Fruit fly (Drosophila melanogaster): Measurements from ENCODE around the gene CycJ.

The CycJ gene

dm6 chr3L:3444246-3444785 is 21.9 kb upstream of the CycJ start (continued):
- TF ChIP-seq CG10959 (GFP tag; IDR thresholded peaks at IDR 0.05) (no peak), dysf (GFP tag; IDR thresholded peaks at IDR 0.05) (no peak), D19B (GFP tag; optimal IDR thresholded peaks at IDR 0.05) (no peak), wek (GFP tag; optimal IDR thresholded peaks at IDR 0.05) (no peak), CG6765 (GFP tag; optimal IDR thresholded peaks at IDR 0.05) (no peak), NFAT (GFP tag; IDR thresholded peaks at IDR 0.05) (0 out of 2 replicates have a peak, but pooled peaks have one; percentile 12), Oaz (GFP tag; IDR thresholded peaks at IDR 0.05) (no peak), Adf1 (GFP tag; IDR thresholded peaks at IDR 0.05) (no peak), sc (optimal IDR thresholded peaks at IDR 0.05) (no peak), sc (GFP tag; optimal IDR thresholded peaks at IDR 0.05) (no peak), CG6654 (GFP tag; optimal IDR thresholded peaks at IDR 0.05) (no peak), pan (optimal IDR thresholded peaks at IDR 0.05) (no peak), pan (GFP tag; optimal IDR thresholded peaks at IDR 0.05 in 1 of 2, IDR thresholded peaks at IDR 0.05 in 1 of 2) (no peak), CG32767 (GFP tag; IDR thresholded peaks at IDR 0.05) (no peak), gem (tag; optimal IDR thresholded peaks at IDR 0.05) (peak; percentile 20), CG7271 (tag; optimal IDR thresholded peaks at IDR 0.05) (no peak), CG14860 (GFP tag; IDR thresholded peaks at IDR 0.05; ENCODE audit: partially characterized antibody) (no peak), CG2712 (tag; optimal IDR thresholded peaks at IDR 0.05) (no peak), gce (GFP tag; IDR thresholded peaks at IDR 0.05) (no peak), gsb-n (tag; optimal IDR thresholded peaks at IDR 0.05) (peak; percentile 13), HmgD (GFP tag; optimal IDR thresholded peaks at IDR 0.05) (no peak), chm (GFP tag; IDR thresholded peaks at IDR 0.05) (no peak), BtbVII (GFP tag; optimal IDR thresholded peaks at IDR 0.05) (no peak), Neu2 (GFP tag; optimal IDR thresholded peaks at IDR 0.05; ENCODE audit: borderline replicate concordance) (no peak), cato (GFP tag; optimal IDR thresholded peaks at IDR 0.05; ENCODE audit: borderline replicate concordance) (no peak), ems (GFP tag; optimal IDR thresholded peaks at IDR 0.05) (no peak), bsh (GFP tag; optimal IDR thresholded peaks at IDR 0.05) (peak; percentile 32 to 35), pum (GFP tag; optimal IDR thresholded peaks at IDR 0.05) (no peak), ro (GFP tag; IDR thresholded peaks at IDR 0.05) (no peak), CG18599 (GFP tag; optimal IDR thresholded peaks at IDR 0.05) (no peak), Sox102F (GFP tag; optimal IDR thresholded peaks at IDR 0.05) (no peak), ewg (GFP tag; optimal IDR thresholded peaks at IDR 0.05) (no peak), CG9437 (GFP tag; optimal IDR thresholded peaks at IDR 0.05) (no peak), gsb (GFP tag; IDR thresholded peaks at IDR 0.05) (no peak), CG3838 (GFP tag; optimal IDR thresholded peaks at IDR 0.05) (no peak), CG10979 (tag; optimal IDR thresholded peaks at IDR 0.05) (peak; percentile 16), p53 (GFP tag; optimal IDR thresholded peaks at IDR 0.05) (no peak), PHDP (tag; optimal IDR thresholded peaks at IDR 0.05) (no peak)

dm6 chr3L:3447948-3448526 is 18.2 kb upstream of the CycJ start:
- TF ChIP-seq CG7839 (tag; optimal IDR thresholded peaks at IDR 0.05) (no peak), CG18764 (GFP tag; optimal IDR thresholded peaks at IDR 0.05) (no peak), abd-A (tag; optimal IDR thresholded peaks at IDR 0.05) (peak; percentile 48), NC2α (GFP tag; optimal IDR thresholded peaks at IDR 0.05) (no peak), chinmo (GFP tag; IDR thresholded peaks at IDR 0.05; ENCODE audit: partially characterized antibody) (peak; percentile 63; the same call in 1 of the 4 replicates), sens (GFP tag) (peak; percentile 11), Med (GFP tag) (peak; percentile 67), CG15479 (GFP tag; optimal IDR thresholded peaks at IDR 0.05) (no peak), CG10543 (GFP tag; optimal IDR thresholded peaks at IDR 0.05) (peak; percentile 2), Stat92E (GFP tag; optimal IDR thresholded peaks at IDR 0.05) (peak in 1 of 3 experiments; percentile 85), sd (tag; optimal IDR thresholded peaks at IDR 0.05) (peak; percentile 50), sr (GFP tag; IDR thresholded peaks at IDR 0.05) (peak; percentile 39; the same call in 1 of the 3 replicates), Hmr (GFP tag; optimal IDR thresholded peaks at IDR 0.05) (no peak), sqz (GFP tag; optimal IDR thresholded peaks at IDR 0.05) (peak; percentile 25)
